Fruit fly (Drosophila melanogaster) whole organism, wandering third instar larva: ENCODE results near the gene CG45079.
A peak's percentile ranks its signal among the peaks of the same experiment; 100 is the strongest.

ENCODE experiments used
- Hr78 ChIP-seq: fragments of >200 bp; optimal IDR thresholded peaks from 2 replicates; lab custom pipeline; 2017; ENCODE audit warnings: missing biosample characterization, missing genetic modification characterization
- Myc ChIP-seq: fragments of >200 bp; optimal IDR thresholded peaks from 2 replicates; lab custom pipeline; 2017
- Rel ChIP-seq, 2 experiments: fragments of 200-800 bp; sonication (Bioruptor generic) in 1 of 2; optimal IDR thresholded peaks; 2 replicates in 1 of 2; 3 replicates in 1 of 2; lab custom pipeline; 2016 to 2019; ENCODE audit warnings: mild to moderate bottlenecking in 2 of 2, missing biosample characterization in 2 of 2, missing genetic modification characterization in 2 of 2, moderate library complexity in 1 of 2
- brk ChIP-seq: fragments of 200-800 bp; sonication (Bioruptor generic); optimal IDR thresholded peaks from 2 replicates; lab custom pipeline; 2016; ENCODE audit warnings: missing biosample characterization, mild to moderate bottlenecking, missing genetic modification characterization
- fru ChIP-seq: fragments of 200-800 bp; sonication (Bioruptor generic); optimal IDR thresholded peaks from 3 replicates; lab custom pipeline; 2016; ENCODE audit warnings: missing biosample characterization, mild to moderate bottlenecking, missing genetic modification characterization
- h ChIP-seq: fragments of 200-800 bp; sonication (Bioruptor generic); optimal IDR thresholded peaks from 3 replicates; lab custom pipeline; 2016; ENCODE audit warnings: missing biosample characterization, mild to moderate bottlenecking, missing genetic modification characterization
- psq ChIP-seq: fragments of 200-800 bp; sonication (Bioruptor generic); optimal IDR thresholded peaks from 3 replicates; lab custom pipeline; 2017; ENCODE audit warnings: missing biosample characterization, mild to moderate bottlenecking, missing genetic modification characterization, moderate library complexity
- sage ChIP-seq: fragments of 200-800 bp; sonication (Bioruptor generic); optimal IDR thresholded peaks from 2 replicates; lab custom pipeline; 2016; ENCODE audit warnings: missing biosample characterization, mild to moderate bottlenecking, missing genetic modification characterization
- usp ChIP-seq: fragments of >200 bp; optimal IDR thresholded peaks from 2 replicates; lab custom pipeline; 2017; ENCODE audit warnings: missing biosample characterization, missing genetic modification characterization
- woc ChIP-seq: sonication (Bioruptor generic); optimal IDR thresholded peaks from 2 replicates; lab custom pipeline; 2016; ENCODE audit warnings: missing biosample characterization, mild to moderate bottlenecking, missing genetic modification characterization

dm6 chr3R:17078961-17079858 is 45.1 kb upstream of the CG45079 start:
- TF ChIP-seq usp (GFP tag; lab: Kevin White, UChicago) (no peak), Hr78 (GFP tag; lab: Kevin White, UChicago) (no peak), brk (no peak), Myc (lab: Kevin White, UChicago) (no peak), psq (no peak), fru (GFP tag; lab: Kevin White, UChicago) (no peak), sage (no peak), woc (GFP tag; lab: Kevin White, UChicago) (no peak), Rel (GFP tag; optimal IDR thresholded peaks at IDR 0.05; lab: Kevin White, UChicago) (peak; percentile 39), Rel (tag; optimal IDR thresholded peaks at IDR 0.05; lab: Kevin White, UChicago) (peak; percentile 97), h (GFP tag; lab: Kevin White, UChicago) (no peak)
